Worm (Caenorhabditis elegans) whole organism, L2 larva: Measurements from ENCODE around the gene C18A3.3.

Experiments
- nhr-12 ChIP-seq: fragments of 150-350 bp; optimal IDR thresholded peaks from 2 replicates; lab custom pipeline; 2014; ENCODE audit warnings: missing biosample characterization, missing genetic modification characterization
- nhr-237 ChIP-seq: fragments of 150-350 bp; optimal IDR thresholded peaks from 2 replicates; lab custom pipeline; 2014; ENCODE audit warnings: missing biosample characterization, missing genetic modification characterization
- unc-62 ChIP-seq: fragments of 150-350 bp; optimal IDR thresholded peaks from 2 replicates; lab custom pipeline; 2014; ENCODE audit warnings: missing biosample characterization, missing genetic modification reagents, missing genetic modification characterization

- TF ChIP-seq nhr-237 (tag; lab: Kevin White, UChicago) (no peak), nhr-12 (tag; lab: Kevin White, UChicago) (no peak), unc-62 (no peak)
Measured at ce11 chrII:5669580-5669979, 46.5 kb upstream of the C18A3.3 start, which contains the start of gene C25H3.17.
